Fruit fly (Drosophila melanogaster): Measurements from ENCODE around the gene t-cup.

The t-cup gene

dm6 chr2L:12455049-12455448 is 42.1 kb downstream of the t-cup start (continued):
- TF ChIP-seq ase (GFP tag; IDR thresholded peaks at IDR 0.05) (no peak), tll (GFP tag; optimal IDR thresholded peaks at IDR 0.05) (peak in 1 of 2 experiments; percentile 3)

- TF ChIP-seq CG7556 (GFP tag; optimal IDR thresholded peaks at IDR 0.05) = no peak
- no peak for TF ChIP-seq run (tag; optimal IDR thresholded peaks at IDR 0.05)
- no peak for TF ChIP-seq Hr39 (optimal IDR thresholded peaks at IDR 0.05)
- TF ChIP-seq CG15269 (tag; optimal IDR thresholded peaks at IDR 0.05) = no peak
- TF ChIP-seq slou (GFP tag; optimal IDR thresholded peaks at IDR 0.05) = no peak
- peak; percentile 95 for TF ChIP-seq exex (tag; optimal IDR thresholded peaks at IDR 0.05)
- peak; percentile 0 for TF ChIP-seq sd (tag; optimal IDR thresholded peaks at IDR 0.05)
- TF ChIP-seq danr (GFP tag; IDR thresholded peaks at IDR 0.05) = no peak
- no peak for TF ChIP-seq ac (GFP tag; optimal IDR thresholded peaks at IDR 0.05)
Measured at dm6 chr2L:12453192-12453800, 43.8 kb downstream of the t-cup start, which contains the start of gene CG5418. Gene CG5418, minus strand, starts transcription at chr2L:12453242.

- TF ChIP-seq CG11560 (tag; IDR thresholded peaks at IDR 0.05) = no peak
- no peak for TF ChIP-seq mam (GFP tag; optimal IDR thresholded peaks at IDR 0.05)
- TF ChIP-seq Tbp (GFP tag; optimal IDR thresholded peaks at IDR 0.05) = no peak
- TF ChIP-seq vvl (GFP tag; IDR thresholded peaks at IDR 0.05) = no peak
- TF ChIP-seq CG11696 (GFP tag; IDR thresholded peaks at IDR 0.05) = no peak
- peak; percentile 10 for TF ChIP-seq sqz (GFP tag; optimal IDR thresholded peaks at IDR 0.05)
- no peak for TF ChIP-seq CG5245 (GFP tag; optimal IDR thresholded peaks at IDR 0.05)
- TF ChIP-seq CG6272 (GFP tag; IDR thresholded peaks at IDR 0.05) = no peak
- TF ChIP-seq CG31224 (GFP tag; IDR thresholded peaks at IDR 0.05) = no peak
- TF ChIP-seq mirr (GFP tag; optimal IDR thresholded peaks at IDR 0.05) = peak; percentile 50
- peak; percentile 22 for TF ChIP-seq lab (GFP tag; optimal IDR thresholded peaks at IDR 0.05)
- TF ChIP-seq CG4360 (GFP tag; IDR thresholded peaks at IDR 0.05) = no peak
- peak; percentile 70 for TF ChIP-seq Jarid2 (GFP tag; optimal IDR thresholded peaks at IDR 0.05)
- TF ChIP-seq Meics (GFP tag; optimal IDR thresholded peaks at IDR 0.05) = no peak
- TF ChIP-seq CG3726 (GFP tag; IDR thresholded peaks at IDR 0.05) = no peak
- no peak for TF ChIP-seq CG2889 (GFP tag; IDR thresholded peaks at IDR 0.05)
- peak; percentile 1 for TF ChIP-seq corto (GFP tag; optimal IDR thresholded peaks at IDR 0.05)
- peak; percentile 34 for TF ChIP-seq exex (tag; optimal IDR thresholded peaks at IDR 0.05)
- TF ChIP-seq Hsf (GFP tag; optimal IDR thresholded peaks at IDR 0.05) = no peak
- TF ChIP-seq GATAe (GFP tag; conservative IDR thresholded peaks at IDR 0.05) = peak; percentile 55; the same call in 1 of the 2 replicates
- no peak for TF ChIP-seq CG32767 (GFP tag; IDR thresholded peaks at IDR 0.05)
- peak; percentile 35 for TF ChIP-seq lbe (GFP tag; optimal IDR thresholded peaks at IDR 0.05)
- peak; percentile 54 for TF ChIP-seq Deaf1 (tag; optimal IDR thresholded peaks at IDR 0.05)
- peak; percentile 8 for TF ChIP-seq CG3163 (GFP tag; optimal IDR thresholded peaks at IDR 0.05)
- TF ChIP-seq Trl (optimal IDR thresholded peaks at IDR 0.05) = peak in 1 of 2 experiments; percentile 2
- no peak for TF ChIP-seq Trl (GFP tag; optimal IDR thresholded peaks at IDR 0.05)
- peak; percentile 12 for TF ChIP-seq CG15514 (GFP tag; optimal IDR thresholded peaks at IDR 0.05)
- no peak for TF ChIP-seq B-H2 (GFP tag; optimal IDR thresholded peaks at IDR 0.05)
- peak; percentile 99 for TF ChIP-seq CG11504 (tag; optimal IDR thresholded peaks at IDR 0.05)
Measured at dm6 chr2L:12448082-12448621, 49.0 kb downstream of the t-cup start, which contains the start of the genes CG5421 and Oatp33Eb. Gene CG5421, minus strand, starts transcription at chr2L:12448132. Gene Oatp33Eb, plus strand, starts transcription at chr2L:12448484.
